Worm (Caenorhabditis elegans) whole organism, late embryonic: ENCODE results near the gene srz-42.

Source experiments
- C08G9.2 ChIP-seq: sonication (generic microtip); optimal IDR thresholded peaks from 2 replicates; lab custom pipeline; 2016; ENCODE audit warnings: mild to moderate bottlenecking, missing genetic modification characterization, moderate library complexity, missing compliant biosample characterization
- C38D4.7 ChIP-seq: fragments of 200-800 bp; sonication (Bioruptor generic); optimal IDR thresholded peaks from 2 replicates; lab custom pipeline; 2018; ENCODE audit warnings: mild to moderate bottlenecking, missing genetic modification characterization, moderate library complexity, missing compliant biosample characterization
- K02D7.2 ChIP-seq: sonication (generic microtip); optimal IDR thresholded peaks from 2 replicates; lab custom pipeline; 2017; ENCODE audit warnings: mild to moderate bottlenecking, missing genetic modification characterization, missing compliant biosample characterization
- K09A11.1 ChIP-seq: sonication (generic microtip); optimal IDR thresholded peaks from 2 replicates; lab custom pipeline; 2017; ENCODE audit warnings: antibody characterized with exemption, mild to moderate bottlenecking, missing genetic modification characterization, missing compliant biosample characterization; ENCODE audit not compliant: insufficient read depth
- T23F11.4 ChIP-seq: fragments of 200-800 bp; sonication (Bioruptor generic); optimal IDR thresholded peaks from 2 replicates; lab custom pipeline; 2018; ENCODE audit warnings: mild to moderate bottlenecking, missing genetic modification characterization, missing compliant biosample characterization
- ahr-1 ChIP-seq: sonication (generic microtip); optimal IDR thresholded peaks from 2 replicates; lab custom pipeline; 2016; ENCODE audit warnings: missing genetic modification characterization, missing compliant biosample characterization
- ama-1 ChIP-seq: fragments of 150-350 bp; optimal IDR thresholded peaks from 2 replicates; lab custom pipeline; 2014
- ceh-14 ChIP-seq: sonication (generic microtip); optimal IDR thresholded peaks from 2 replicates; lab custom pipeline; 2016; ENCODE audit warnings: missing genotype, missing genetic modification characterization, missing compliant biosample characterization
- ceh-2 ChIP-seq: sonication (generic microtip); optimal IDR thresholded peaks from 2 replicates; lab custom pipeline; 2016; ENCODE audit warnings: missing genotype, missing genetic modification characterization, missing compliant biosample characterization
- ceh-30 ChIP-seq: fragments of 150-350 bp; optimal IDR thresholded peaks from 2 replicates; lab custom pipeline; 2014; ENCODE audit warnings: missing biosample characterization, missing genetic modification characterization
- ceh-31 ChIP-seq: sonication (generic microtip); optimal IDR thresholded peaks from 2 replicates; lab custom pipeline; 2016; ENCODE audit warnings: missing genetic modification characterization, missing compliant biosample characterization
- ceh-6 ChIP-seq: fragments of 200-800 bp; sonication (Bioruptor generic); optimal IDR thresholded peaks from 2 replicates; lab custom pipeline; 2018; ENCODE audit warnings: mild to moderate bottlenecking, missing genetic modification characterization, missing compliant biosample characterization
- che-1 ChIP-seq: sonication (generic microtip); optimal IDR thresholded peaks from 2 replicates; lab custom pipeline; 2016; ENCODE audit warnings: mild to moderate bottlenecking, missing genetic modification characterization, missing compliant biosample characterization
- dmd-4 ChIP-seq: sonication (generic microtip); optimal IDR thresholded peaks from 2 replicates; lab custom pipeline; 2016; ENCODE audit warnings: borderline replicate concordance, missing genetic modification characterization, missing compliant biosample characterization
- dve-1 ChIP-seq: sonication (generic microtip); optimal IDR thresholded peaks from 2 replicates; lab custom pipeline; 2017; ENCODE audit warnings: antibody characterized with exemption, mild to moderate bottlenecking, missing genetic modification characterization, missing compliant biosample characterization
- fax-1 ChIP-seq: sonication (generic microtip); optimal IDR thresholded peaks from 2 replicates; lab custom pipeline; 2016; ENCODE audit warnings: missing genotype, missing genetic modification characterization, missing compliant biosample characterization
- fkh-10 ChIP-seq: fragments of 150-350 bp; optimal IDR thresholded peaks from 2 replicates; lab custom pipeline; 2014; ENCODE audit warnings: missing biosample characterization, missing genetic modification reagents, missing genetic modification characterization
- hlh-13 ChIP-seq: fragments of 200-800 bp; sonication (Bioruptor generic); optimal IDR thresholded peaks from 2 replicates; lab custom pipeline; 2018; ENCODE audit warnings: mild to moderate bottlenecking, missing genetic modification characterization, missing compliant biosample characterization
- hlh-30 ChIP-seq: sonication (generic microtip); optimal IDR thresholded peaks from 2 replicates; lab custom pipeline; 2017; ENCODE audit warnings: antibody characterized with exemption, missing genetic modification characterization, missing compliant biosample characterization; ENCODE audit not compliant: insufficient read depth
- lim-6 ChIP-seq: sonication (generic microtip); optimal IDR thresholded peaks from 2 replicates; lab custom pipeline; 2016; ENCODE audit warnings: missing genetic modification characterization, missing compliant biosample characterization
- madf-2 ChIP-seq: sonication (generic microtip); optimal IDR thresholded peaks from 2 replicates; lab custom pipeline; 2017; ENCODE audit warnings: missing genetic modification characterization, missing compliant biosample characterization
- mec-3 ChIP-seq: sonication (generic microtip); optimal IDR thresholded peaks from 2 replicates; lab custom pipeline; 2016; ENCODE audit warnings: borderline replicate concordance, missing genetic modification characterization, missing compliant biosample characterization
- nfya-1 ChIP-seq: sonication (generic microtip); optimal IDR thresholded peaks from 2 replicates; lab custom pipeline; 2017; ENCODE audit warnings: missing genetic modification characterization, mild to moderate bottlenecking, missing compliant biosample characterization, antibody characterized with exemption, moderate library complexity
- nhr-11 ChIP-seq: fragments of 150-350 bp; optimal IDR thresholded peaks from 2 replicates; lab custom pipeline; 2014; ENCODE audit warnings: missing biosample characterization, missing genetic modification characterization
- npax-4 ChIP-seq: sonication (generic microtip); optimal IDR thresholded peaks from 2 replicates; lab custom pipeline; 2016; ENCODE audit warnings: missing genetic modification characterization, missing compliant biosample characterization
- pat-9 ChIP-seq: fragments of 200-800 bp; sonication (Bioruptor generic); optimal IDR thresholded peaks from 2 replicates; lab custom pipeline; 2018; ENCODE audit warnings: mild to moderate bottlenecking, missing genetic modification characterization, moderate library complexity, missing compliant biosample characterization
- pax-1 ChIP-seq: fragments of 150-350 bp; optimal IDR thresholded peaks from 2 replicates; lab custom pipeline; 2014; ENCODE audit warnings: missing biosample characterization, missing genetic modification characterization
- pqm-1 ChIP-seq: sonication (generic microtip); optimal IDR thresholded peaks from 2 replicates; lab custom pipeline; 2016; ENCODE audit warnings: missing genetic modification characterization, missing compliant biosample characterization
- rnt-1 ChIP-seq: sonication (generic microtip); optimal IDR thresholded peaks from 2 replicates; lab custom pipeline; 2016; ENCODE audit warnings: missing genetic modification characterization, missing compliant biosample characterization
- sdc-2 ChIP-seq: sonication (generic microtip); optimal IDR thresholded peaks from 2 replicates; lab custom pipeline; 2016; ENCODE audit warnings: missing genotype, missing genetic modification characterization, missing compliant biosample characterization
- sox-2 ChIP-seq: fragments of 200-800 bp; sonication (Bioruptor generic); IDR thresholded peaks from 2 replicates; pipeline ENCODE4 v1.3.6; 2022; ENCODE audit warnings: missing genetic modification reagents, missing genetic modification characterization, missing compliant biosample characterization
- sox-4 ChIP-seq: sonication (generic microtip); optimal IDR thresholded peaks from 2 replicates; lab custom pipeline; 2017; ENCODE audit warnings: mild to moderate bottlenecking, missing genetic modification characterization, inconsistent platforms, missing compliant biosample characterization
- tbx-2 ChIP-seq: sonication (generic microtip); optimal IDR thresholded peaks from 2 replicates; lab custom pipeline; 2016; ENCODE audit warnings: missing genetic modification characterization, missing compliant biosample characterization
- ttx-3 ChIP-seq: sonication (generic microtip); optimal IDR thresholded peaks from 2 replicates; lab custom pipeline; 2016; ENCODE audit warnings: missing genetic modification reagents, missing genetic modification characterization, missing compliant biosample characterization
- unc-3 ChIP-seq, 2 experiments: fragments of 200-800 bp in 1 of 2; sonication (Bioruptor generic) in 1 of 2; sonication (generic microtip) in 1 of 2; conservative IDR thresholded peaks in 1 of 2; optimal IDR thresholded peaks in 1 of 2; 2 replicates each; pipeline versions ENCODE4 v1.3.6 to Lab custom; 2016 to 2022; ENCODE audit warnings: missing compliant biosample characterization in 2 of 2, missing genetic modification characterization in 2 of 2, missing genetic modification reagents in 1 of 2
- unc-42 ChIP-seq: sonication (generic microtip); optimal IDR thresholded peaks from 2 replicates; lab custom pipeline; 2016; ENCODE audit warnings: missing genotype, missing genetic modification characterization, missing compliant biosample characterization

The srz-42 gene

DNA sequence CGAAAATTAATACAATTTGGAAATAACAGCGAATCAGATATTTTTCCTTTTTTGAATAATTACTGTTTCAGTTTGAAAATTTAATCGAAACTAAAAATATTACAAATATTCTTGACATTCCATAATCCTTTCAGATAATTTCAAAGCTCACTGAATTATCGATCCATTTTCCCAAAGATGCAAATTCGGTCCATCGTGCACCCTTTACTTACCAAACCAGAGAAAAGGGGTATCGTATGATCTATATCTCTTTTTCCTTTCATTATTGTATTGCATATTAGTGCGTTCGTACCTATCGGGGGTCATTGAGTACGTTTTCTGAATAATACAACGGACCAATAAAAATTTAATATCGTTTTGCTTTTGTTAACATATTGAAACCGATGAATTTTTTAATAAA lies 24.4 kb upstream of the srz-42 start:
- no peak for TF ChIP-seq ceh-30 (tag; lab: Kevin White, UChicago)
- no peak for TF ChIP-seq K02D7.2 (tag; lab: Kevin White, UChicago)
- no peak for TF ChIP-seq C38D4.7 (GFP tag; lab: Kevin White, UChicago)
- TF ChIP-seq unc-3 (GFP tag; conservative IDR thresholded peaks at IDR 0.05; lab: Robert Waterston, UW): no peak
- no peak for TF ChIP-seq unc-3 (tag; optimal IDR thresholded peaks at IDR 0.05; lab: Kevin White, UChicago)
- TF ChIP-seq hlh-30: no peak
- TF ChIP-seq pat-9 (tag; lab: Kevin White, UChicago): no peak
- no peak for TF ChIP-seq fax-1
- no peak for TF ChIP-seq ceh-6
- TF ChIP-seq hlh-13 (GFP tag; lab: Kevin White, UChicago): no peak
- TF ChIP-seq sox-4 (tag; lab: Kevin White, UChicago): no peak
- no peak for TF ChIP-seq sdc-2
- TF ChIP-seq nfya-1 (tag; lab: Kevin White, UChicago): no peak
- no peak for TF ChIP-seq che-1
- TF ChIP-seq, all 69 proteins: peak for 0

- TF ChIP-seq hlh-13 (GFP tag; lab: Kevin White, UChicago): no peak
- TF ChIP-seq ceh-2 (tag; lab: Kevin White, UChicago): no peak
- TF ChIP-seq fkh-10: no peak
- no peak for TF ChIP-seq sox-2 (GFP tag; lab: Robert Waterston, UW)
- TF ChIP-seq T23F11.4 (GFP tag; lab: Kevin White, UChicago): no peak
- no peak for TF ChIP-seq C38D4.7 (GFP tag; lab: Kevin White, UChicago)
- TF ChIP-seq ceh-14 (tag; lab: Kevin White, UChicago): no peak
- no peak for TF ChIP-seq ama-1 (lab: Kevin White, UChicago)
- no peak for TF ChIP-seq unc-42 (tag; lab: Kevin White, UChicago)
- no peak for TF ChIP-seq lim-6 (tag; lab: Kevin White, UChicago)
- TF ChIP-seq ahr-1: no peak
- no peak for TF ChIP-seq K09A11.1 (tag; lab: Kevin White, UChicago)
- TF ChIP-seq tbx-2: no peak
- no peak for TF ChIP-seq pat-9 (tag; lab: Kevin White, UChicago)
- no peak for TF ChIP-seq ceh-6
- no peak for TF ChIP-seq mec-3 (tag; lab: Kevin White, UChicago)
- TF ChIP-seq C08G9.2 (tag; lab: Kevin White, UChicago): no peak
- no peak for TF ChIP-seq hlh-30
These were observed 22.9 kb upstream of the srz-42 start, which contains the start of gene ins-34 for ce11 chrIV:14106274-14106673. Gene ins-34, plus strand, starts transcription at chrIV:14106574.

ce11 chrIV:14107647-14108046 lies 21.5 kb upstream of the srz-42 start:
- TF ChIP-seq nhr-11 (tag; lab: Kevin White, UChicago) (no peak), sox-4 (tag; lab: Kevin White, UChicago) (no peak), ceh-6 (no peak), rnt-1 (tag; lab: Kevin White, UChicago) (no peak), dmd-4 (tag; lab: Kevin White, UChicago) (no peak), C38D4.7 (GFP tag; lab: Kevin White, UChicago) (no peak), K02D7.2 (tag; lab: Kevin White, UChicago) (no peak), mec-3 (tag; lab: Kevin White, UChicago) (no peak), sox-2 (GFP tag; lab: Robert Waterston, UW) (no peak), npax-4 (tag; lab: Kevin White, UChicago) (no peak), nfya-1 (tag; lab: Kevin White, UChicago) (no peak), pqm-1 (tag; lab: Kevin White, UChicago) (no peak), madf-2 (tag; lab: Kevin White, UChicago) (no peak), ceh-31 (tag; lab: Kevin White, UChicago) (no peak), lim-6 (tag; lab: Kevin White, UChicago) (no peak), K09A11.1 (tag; lab: Kevin White, UChicago) (no peak)

DNA sequence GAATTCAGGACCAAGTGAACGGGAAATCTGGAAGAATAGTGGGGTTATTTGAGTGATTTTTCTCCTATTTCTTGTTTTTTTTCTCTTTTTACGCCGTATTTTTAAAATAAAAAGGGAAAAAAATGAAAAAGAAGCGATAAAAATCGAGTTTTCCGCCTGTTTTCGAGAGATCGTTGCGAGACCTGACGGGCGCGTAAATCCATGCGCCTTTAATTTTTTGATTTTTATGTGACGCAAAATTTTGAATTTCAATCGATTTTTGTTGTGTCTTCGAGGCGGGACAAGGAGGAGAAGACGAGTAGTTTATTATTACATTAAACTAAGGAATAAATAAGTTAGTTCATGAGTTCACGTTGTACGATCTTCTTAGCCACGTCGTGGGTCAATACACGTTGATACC lies 15.6 kb upstream of the srz-42 start:
- TF ChIP-seq ceh-30 (tag; lab: Kevin White, UChicago) (no peak), che-1 (no peak), dve-1 (tag; lab: Kevin White, UChicago) (no peak), unc-42 (tag; lab: Kevin White, UChicago) (no peak), ttx-3 (tag; lab: Kevin White, UChicago) (no peak), pax-1 (tag; lab: Kevin White, UChicago) (no peak)
